Worm (Caenorhabditis elegans): ENCODE results near the gene C05C10.5.

- no peak for TF ChIP-seq hmbx-1 (tag; optimal IDR thresholded peaks at IDR 0.05)
- TF ChIP-seq sea-1 (GFP tag; conservative IDR thresholded peaks at IDR 0.05) = no peak
These were observed 10.4 kb upstream of the C05C10.5 start for ce11 chrII:9928470-9928869.
